Worm (Caenorhabditis elegans) whole organism, early embryonic: ENCODE measurements around the gene wah-1.

ENCODE experiments used
- aly-1 ChIP-seq: sonication (generic microtip); optimal IDR thresholded peaks from 2 replicates; lab custom pipeline; 2016; ENCODE audit warnings: missing genetic modification characterization, missing compliant biosample characterization
- ama-1 ChIP-seq: fragments of 150-350 bp; optimal IDR thresholded peaks from 2 replicates; lab custom pipeline; 2014
- ets-7 ChIP-seq: sonication (generic microtip); optimal IDR thresholded peaks from 2 replicates; lab custom pipeline; 2016; ENCODE audit warnings: missing genotype, missing genetic modification characterization, missing compliant biosample characterization
- flt-1 ChIP-seq: fragments of 200-800 bp; sonication (Bioruptor generic); IDR thresholded peaks from 2 replicates; pipeline ENCODE4 v1.3.6; 2022; ENCODE audit warnings: missing genetic modification characterization, missing compliant biosample characterization
- hmbx-1 ChIP-seq: sonication (generic microtip); optimal IDR thresholded peaks from 2 replicates; lab custom pipeline; 2016; ENCODE audit warnings: mild to moderate bottlenecking, missing genetic modification characterization, missing compliant biosample characterization

DNA sequence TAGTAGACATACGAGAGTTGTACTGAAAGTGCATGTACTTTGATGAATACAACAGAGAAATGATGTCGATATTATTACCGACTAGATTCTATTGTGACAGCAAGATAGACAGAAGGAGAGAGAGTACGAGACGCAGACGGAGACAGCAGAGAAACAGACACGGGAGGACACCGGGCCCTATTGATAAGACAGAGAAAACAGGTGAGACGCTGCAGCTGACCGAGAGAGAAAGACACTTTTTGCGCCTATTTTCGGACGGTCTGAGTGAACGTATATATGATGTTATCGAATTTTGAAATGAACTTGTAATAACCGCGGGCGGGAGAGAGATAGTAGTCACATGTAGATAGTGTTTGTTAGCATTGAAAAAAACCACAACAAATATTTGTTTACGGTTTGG lies 13.3 kb downstream of the wah-1 start:
- TF ChIP-seq ama-1 (lab: Kevin White, UChicago) = no peak
- no peak for TF ChIP-seq hmbx-1
- TF ChIP-seq flt-1 (GFP tag; lab: Robert Waterston, UW) = no peak
- no peak for TF ChIP-seq aly-1 (tag; lab: Kevin White, UChicago)
- TF ChIP-seq ets-7 (tag; lab: Kevin White, UChicago) = no peak
